Worm (Caenorhabditis elegans): Measurements from ENCODE around the gene slcf-2.
A peak's percentile ranks its signal among the peaks of the same experiment; 100 is the strongest.

slcf-2 gene

ce11 chrX:3400387-3400786, 6.7 kb downstream of the slcf-2 start:
- TF ChIP-seq egl-44 (GFP tag; IDR thresholded peaks at IDR 0.05) (no peak), T26A5.8 (tag; optimal IDR thresholded peaks at IDR 0.05) (no peak), C06A6.2 (GFP tag; conservative IDR thresholded peaks at IDR 0.05) (no peak), F55B11.4 (tag; optimal IDR thresholded peaks at IDR 0.05; ENCODE audit: borderline replicate concordance, insufficient read depth) (no peak), nfya-2 (GFP tag; IDR thresholded peaks at IDR 0.05) (no peak), nhr-80 (tag; optimal IDR thresholded peaks at IDR 0.05) (no peak), B0035.1 (tag; optimal IDR thresholded peaks at IDR 0.05) (no peak), mxl-1 (tag; optimal IDR thresholded peaks at IDR 0.05) (no peak), gei-17 (GFP tag; optimal IDR thresholded peaks at IDR 0.05) (no peak), zfh-2 (GFP tag; conservative IDR thresholded peaks at IDR 0.05) (no peak), F57C9.4 (tag; optimal IDR thresholded peaks at IDR 0.05) (no peak)

- TF ChIP-seq aptf-3 (GFP tag; IDR thresholded peaks at IDR 0.05) (no peak), attf-6 (GFP tag; IDR thresholded peaks at IDR 0.05) (no peak), B0035.1 (tag; optimal IDR thresholded peaks at IDR 0.05) (no peak), xnd-1 (tag; optimal IDR thresholded peaks at IDR 0.05) (no peak), madf-3 (GFP tag; IDR thresholded peaks at IDR 0.05) (no peak), B0336.3 (GFP tag; IDR thresholded peaks at IDR 0.05) (no peak)
Observed at ce11 chrX:3401701-3402100, 8.0 kb downstream of the slcf-2 start, which contains the start of gene C04F6.9. C04F6.9 (plus strand) TSS chrX:3402001.

ce11 chrX:3403195-3403594, 9.5 kb downstream of the slcf-2 start, which contains the start of gene vit-5:
vit-5 (plus strand) TSS chrX:3403471.
- peak; percentile 56 for TF ChIP-seq chd-7 (tag; optimal IDR thresholded peaks at IDR 0.05)
- TF ChIP-seq atf-7 (tag; optimal IDR thresholded peaks at IDR 0.05), result peak; percentile 66
- no peak for TF ChIP-seq lin-54 (GFP tag; optimal IDR thresholded peaks at IDR 0.05)
- TF ChIP-seq let-607 (tag; optimal IDR thresholded peaks at IDR 0.05), result peak in 1 of 2 experiments; percentile 69
- TF ChIP-seq lin-35 (GFP tag; optimal IDR thresholded peaks at IDR 0.05), result no peak
- no peak for TF ChIP-seq Y79H2A.3 (GFP tag; conservative IDR thresholded peaks at IDR 0.05)
- TF ChIP-seq ztf-22 (GFP tag; optimal IDR thresholded peaks at IDR 0.05), result peak; percentile 58
- peak; percentile 83 for TF ChIP-seq nhr-80 (tag; optimal IDR thresholded peaks at IDR 0.05)

- TF ChIP-seq Y56A3A.18 (GFP tag; IDR thresholded peaks at IDR 0.05) (peak; percentile 59; the same call in 1 of the 2 replicates), Y53G8AR.9 (GFP tag; conservative IDR thresholded peaks at IDR 0.05) (0 out of 2 replicates have a peak, but pooled peaks have one; percentile 54)
Observed at ce11 chrX:3405813-3406212, 12.2 kb downstream of the slcf-2 start.

ce11 chrX:3408717-3409303, 15.1 kb downstream of the slcf-2 start:
- TF ChIP-seq hlh-26 (GFP tag; conservative IDR thresholded peaks at IDR 0.05) (no peak), pbrm-1 (GFP tag; IDR thresholded peaks at IDR 0.05) (peak; percentile 44), madf-10 (tag; optimal IDR thresholded peaks at IDR 0.05) (peak; percentile 49), nhr-90 (tag; optimal IDR thresholded peaks at IDR 0.05) (peak; percentile 61), ekl-4 (GFP tag; IDR thresholded peaks at IDR 0.05) (0 out of 2 replicates have a peak, but pooled peaks have one; percentile 25), lin-40 (tag; optimal IDR thresholded peaks at IDR 0.05) (no peak), ceh-100 (GFP tag; IDR thresholded peaks at IDR 0.05) (peak; percentile 25; the same call in 1 of the 2 replicates), nfyb-1 (GFP tag; IDR thresholded peaks at IDR 0.05) (peak; percentile 50; the same call in 1 of the 2 replicates), B0336.3 (GFP tag; IDR thresholded peaks at IDR 0.05) (peak; percentile 78), mel-28 (tag; optimal IDR thresholded peaks at IDR 0.05; ENCODE audit: borderline replicate concordance) (no peak), hlh-12 (tag; optimal IDR thresholded peaks at IDR 0.05) (no peak), hsf-1 (GFP tag; IDR thresholded peaks at IDR 0.05) (0 out of 2 replicates have a peak, but pooled peaks have one; percentile 38), snpc-4 (GFP tag; optimal IDR thresholded peaks at IDR 0.05) (no peak), snpc-4 (tag; optimal IDR thresholded peaks at IDR 0.05) (peak in 1 of 4 experiments; percentile 25), C06A6.2 (GFP tag; conservative IDR thresholded peaks at IDR 0.05) (0 out of 2 replicates have a peak, but pooled peaks have one; percentile 21), gei-17 (GFP tag; optimal IDR thresholded peaks at IDR 0.05) (peak; percentile 62), attf-6 (GFP tag; IDR thresholded peaks at IDR 0.05) (no peak), let-607 (tag; optimal IDR thresholded peaks at IDR 0.05) (peak in 1 of 2 experiments; percentile 2), repo-1 (tag; optimal IDR thresholded peaks at IDR 0.05) (peak; percentile 85), nhr-80 (tag; optimal IDR thresholded peaks at IDR 0.05) (peak; percentile 53), Y53G8AR.9 (GFP tag; conservative IDR thresholded peaks at IDR 0.05) (peak; percentile 92; the same call in 1 of the 2 replicates), tlf-1 (GFP tag; optimal IDR thresholded peaks at IDR 0.05) (peak; percentile 37), lin-35 (GFP tag; optimal IDR thresholded peaks at IDR 0.05) (no peak), atf-7 (tag; optimal IDR thresholded peaks at IDR 0.05) (peak; percentile 82)

All from whole organism, young adult.